Fruit fly (Drosophila melanogaster) whole organism, embryonic: Measurements from ENCODE around the gene Cdk5alpha.

Experiments used
- CG10147 ChIP-seq: fragments of 200-800 bp; sonication (Bioruptor generic); optimal IDR thresholded peaks from 2 replicates; lab custom pipeline; 2019; ENCODE audit warnings: missing biosample characterization, mild to moderate bottlenecking, missing genetic modification characterization, moderate library complexity
- CG10959 ChIP-seq: fragments of 200-800 bp; sonication (Bioruptor generic); IDR thresholded peaks from 2 replicates; pipeline ENCODE4 v1.3.6; 2022; ENCODE audit warnings: missing biosample characterization, missing genetic modification characterization
- CG11247 ChIP-seq: fragments of 200-800 bp; sonication (Bioruptor generic); IDR thresholded peaks from 2 replicates; pipeline ENCODE4 v1.3.6; 2022; ENCODE audit warnings: missing biosample characterization, missing genetic modification characterization
- CG11504 ChIP-seq: fragments of 200-800 bp; sonication (Bioruptor generic); optimal IDR thresholded peaks from 3 replicates; lab custom pipeline; 2019; ENCODE audit warnings: missing biosample characterization, mild to moderate bottlenecking, missing genetic modification characterization, moderate library complexity
- CG12299 ChIP-seq: fragments of 200-800 bp; sonication (Bioruptor generic); optimal IDR thresholded peaks from 2 replicates; lab custom pipeline; 2018; ENCODE audit warnings: missing biosample characterization, mild to moderate bottlenecking, missing genetic modification characterization
- CG13624 ChIP-seq: fragments of 200-800 bp; sonication (Bioruptor generic); optimal IDR thresholded peaks from 2 replicates; lab custom pipeline; 2016; ENCODE audit warnings: missing biosample characterization, missing genetic modification characterization
- CG13775 ChIP-seq: fragments of 200-800 bp; sonication (Bioruptor generic); optimal IDR thresholded peaks from 3 replicates; lab custom pipeline; 2017; ENCODE audit warnings: missing biosample characterization, mild to moderate bottlenecking, missing genetic modification characterization
- CG15073 ChIP-seq: fragments of 200-800 bp; sonication (Bioruptor generic); optimal IDR thresholded peaks from 2 replicates; lab custom pipeline; 2016; ENCODE audit warnings: missing biosample characterization, missing genetic modification characterization
- CG15601 ChIP-seq: fragments of 200-800 bp; sonication (Bioruptor generic); optimal IDR thresholded peaks from 3 replicates; lab custom pipeline; 2019; ENCODE audit warnings: missing biosample characterization, mild to moderate bottlenecking, missing genetic modification characterization, moderate library complexity
- CG15696 ChIP-seq: fragments of 200-800 bp; sonication (Bioruptor generic); optimal IDR thresholded peaks from 2 replicates; lab custom pipeline; 2019; ENCODE audit warnings: missing biosample characterization, mild to moderate bottlenecking, missing genetic modification characterization, moderate library complexity
- CG1647 ChIP-seq: fragments of 200-800 bp; sonication (Bioruptor generic); optimal IDR thresholded peaks from 3 replicates; lab custom pipeline; 2016; ENCODE audit warnings: missing biosample characterization, missing genetic modification characterization
- CG18599 ChIP-seq: fragments of 200-800 bp; sonication (Bioruptor generic); optimal IDR thresholded peaks from 3 replicates; lab custom pipeline; 2017; ENCODE audit warnings: missing biosample characterization, missing genetic modification characterization, mild to moderate bottlenecking, moderate library complexity, missing genetic modification reagents
- CG18619 ChIP-seq: fragments of 200-800 bp; sonication (Bioruptor generic); optimal IDR thresholded peaks from 3 replicates; lab custom pipeline; 2017; ENCODE audit warnings: missing biosample characterization, mild to moderate bottlenecking, missing genetic modification characterization
- CG3065 ChIP-seq: fragments of 200-800 bp; sonication (Bioruptor generic); optimal IDR thresholded peaks from 2 replicates; lab custom pipeline; 2016; ENCODE audit warnings: missing biosample characterization, missing genetic modification characterization
- CG32767 ChIP-seq: fragments of 200-800 bp; sonication (Bioruptor generic); IDR thresholded peaks from 2 replicates; pipeline ENCODE4 v1.3.6; 2022; ENCODE audit warnings: missing biosample characterization, missing genetic modification characterization
- CG33557 ChIP-seq: fragments of 200-800 bp; sonication (Bioruptor generic); optimal IDR thresholded peaks from 2 replicates; lab custom pipeline; 2019; ENCODE audit warnings: missing biosample characterization, mild to moderate bottlenecking, missing genetic modification characterization, moderate library complexity
- CG4360 ChIP-seq: fragments of 200-800 bp; sonication (Bioruptor generic); IDR thresholded peaks from 2 replicates; pipeline ENCODE4 v1.3.6; 2022; ENCODE audit warnings: missing biosample characterization, missing genetic modification characterization
- CG4707 ChIP-seq: fragments of 200-800 bp; sonication (Bioruptor generic); optimal IDR thresholded peaks from 2 replicates; lab custom pipeline; 2018; ENCODE audit warnings: missing biosample characterization, mild to moderate bottlenecking, missing genetic modification characterization, moderate library complexity
- CG4854 ChIP-seq: fragments of 200-800 bp; sonication (Bioruptor generic); optimal IDR thresholded peaks from 2 replicates; lab custom pipeline; 2016; ENCODE audit warnings: missing biosample characterization, missing genetic modification characterization, inconsistent platforms
- CG5180 ChIP-seq: fragments of 200-800 bp; sonication (Bioruptor generic); optimal IDR thresholded peaks from 3 replicates; lab custom pipeline; 2017; ENCODE audit warnings: missing biosample characterization, missing genetic modification characterization, mild to moderate bottlenecking, moderate library complexity, missing genetic modification reagents
- CG6813 ChIP-seq: fragments of 200-800 bp; sonication (Bioruptor generic); optimal IDR thresholded peaks from 2 replicates; lab custom pipeline; 2017; ENCODE audit warnings: missing biosample characterization, missing genetic modification characterization, mild to moderate bottlenecking, moderate library complexity, missing genetic modification reagents
- CG7372 ChIP-seq: fragments of 200-800 bp; sonication (Bioruptor generic); IDR thresholded peaks from 2 replicates; pipeline ENCODE4 v1.3.6; 2022; ENCODE audit warnings: missing biosample characterization, missing genetic modification characterization
- CG8089 ChIP-seq: fragments of 200-800 bp; sonication (Bioruptor generic); optimal IDR thresholded peaks from 3 replicates; lab custom pipeline; 2016; ENCODE audit warnings: missing biosample characterization, missing genetic modification characterization
- CG9727 ChIP-seq: fragments of 200-800 bp; sonication (Bioruptor generic); optimal IDR thresholded peaks from 3 replicates; lab custom pipeline; 2017; ENCODE audit warnings: missing biosample characterization, mild to moderate bottlenecking, missing genetic modification characterization
- CG9797 ChIP-seq: fragments of 200-800 bp; sonication (Bioruptor generic); optimal IDR thresholded peaks from 3 replicates; lab custom pipeline; 2018; ENCODE audit warnings: missing biosample characterization, mild to moderate bottlenecking, missing genetic modification characterization
- CkIIα-i1 ChIP-seq: fragments of 200-800 bp; sonication (Bioruptor generic); IDR thresholded peaks from 2 replicates; pipeline ENCODE4 v1.3.6; 2022; ENCODE audit warnings: missing biosample characterization, missing genetic modification characterization
- Ets65A ChIP-seq: fragments of 200-800 bp; sonication (Bioruptor generic); peaks from one replicate; lab custom pipeline; 2016; ENCODE audit warnings: missing biosample characterization, missing genetic modification characterization
- Fer3 ChIP-seq: fragments of 200-800 bp; sonication (Bioruptor generic); optimal IDR thresholded peaks from 2 replicates; lab custom pipeline; 2018; ENCODE audit warnings: missing biosample characterization, mild to moderate bottlenecking, missing genetic modification characterization, moderate library complexity
- H15 ChIP-seq: fragments of 200-800 bp; sonication (Bioruptor generic); IDR thresholded peaks from 3 replicates; pipeline ENCODE4 v1.3.6; 2022; ENCODE audit warnings: missing biosample characterization, missing genetic modification characterization
- Hr3 ChIP-seq: fragments of 200-800 bp; sonication (Bioruptor generic); optimal IDR thresholded peaks from 3 replicates; lab custom pipeline; 2016; ENCODE audit warnings: missing biosample characterization, missing genetic modification characterization
- Mad ChIP-seq: fragments of 200-800 bp; sonication (Bioruptor generic); optimal IDR thresholded peaks from 2 replicates; lab custom pipeline; 2016; ENCODE audit warnings: missing biosample characterization, missing genetic modification characterization
- Nf-YA ChIP-seq: fragments of 200-800 bp; sonication (Bioruptor generic); IDR thresholded peaks from 2 replicates; pipeline ENCODE4 v1.3.6; 2022; ENCODE audit warnings: missing biosample characterization, missing genetic modification characterization
- Nf-YB ChIP-seq: fragments of 200-800 bp; sonication (Bioruptor generic); optimal IDR thresholded peaks from 3 replicates; lab custom pipeline; 2019; ENCODE audit warnings: missing biosample characterization, mild to moderate bottlenecking, missing genetic modification characterization, moderate library complexity
- Opbp ChIP-seq: fragments of 200-800 bp; sonication (Bioruptor generic); IDR thresholded peaks from 3 replicates; pipeline ENCODE4 v1.3.6; 2022; ENCODE audit warnings: missing biosample characterization, missing genetic modification characterization; ENCODE audit not compliant: partially characterized antibody
- Ptx1 ChIP-seq: fragments of 200-800 bp; sonication (Bioruptor generic); IDR thresholded peaks from 2 replicates; pipeline ENCODE4 v1.3.6; 2022; ENCODE audit warnings: missing biosample characterization, missing genetic modification characterization
- Six4 ChIP-seq: fragments of 200-800 bp; sonication (Bioruptor generic); optimal IDR thresholded peaks from 2 replicates; lab custom pipeline; 2016; ENCODE audit warnings: missing biosample characterization, missing genetic modification characterization
- Taf1 ChIP-seq: fragments of 200-800 bp; sonication (Bioruptor generic); IDR thresholded peaks from 2 replicates; pipeline ENCODE4 v1.3.6; 2022; ENCODE audit warnings: missing biosample characterization, missing genetic modification characterization
- Vsx1 ChIP-seq: fragments of 200-800 bp; sonication (Bioruptor generic); optimal IDR thresholded peaks from 2 replicates; lab custom pipeline; 2017; ENCODE audit warnings: missing biosample characterization, mild to moderate bottlenecking, missing genetic modification characterization, missing genetic modification reagents
- bowl ChIP-seq: fragments of 200-800 bp; sonication (Bioruptor generic); IDR thresholded peaks from 2 replicates; pipeline ENCODE4 v1.3.6; 2022; ENCODE audit warnings: missing biosample characterization, missing genetic modification characterization
- dpn ChIP-seq, 2 experiments: fragments of 200-800 bp; sonication (Bioruptor generic); optimal IDR thresholded peaks; 3 replicates each; lab custom pipeline; 2016; ENCODE audit warnings: missing biosample characterization in 2 of 2, missing genetic modification characterization in 2 of 2
- emc ChIP-seq: fragments of 200-800 bp; sonication (Bioruptor generic); optimal IDR thresholded peaks from 2 replicates; lab custom pipeline; 2016; ENCODE audit warnings: missing biosample characterization, missing genetic modification characterization
- lab ChIP-seq: fragments of 200-800 bp; sonication (Bioruptor generic); optimal IDR thresholded peaks from 3 replicates; lab custom pipeline; 2017; ENCODE audit warnings: missing biosample characterization, missing genetic modification characterization, mild to moderate bottlenecking, moderate library complexity, missing genetic modification reagents
- lbe ChIP-seq: fragments of 200-800 bp; sonication (Bioruptor generic); optimal IDR thresholded peaks from 2 replicates; lab custom pipeline; 2016; ENCODE audit warnings: missing biosample characterization, mild to moderate bottlenecking, missing genetic modification characterization
- nau ChIP-seq: fragments of 200-800 bp; sonication (Bioruptor generic); optimal IDR thresholded peaks from 3 replicates; lab custom pipeline; 2017; ENCODE audit warnings: missing biosample characterization, mild to moderate bottlenecking, missing genetic modification characterization, missing genetic modification reagents
- pb ChIP-seq: fragments of 200-800 bp; sonication (Bioruptor generic); optimal IDR thresholded peaks from 3 replicates; lab custom pipeline; 2016; ENCODE audit warnings: missing biosample characterization, missing genetic modification characterization
- peb ChIP-seq: fragments of 200-800 bp; sonication (Bioruptor generic); IDR thresholded peaks from 2 replicates; pipeline ENCODE4 v1.3.6; 2022; ENCODE audit warnings: missing biosample characterization, missing genetic modification characterization
- sc ChIP-seq, 3 experiments: fragments of >200 bp in 2 of 3; fragments of 200-800 bp in 1 of 3; sonication (Bioruptor generic) in 1 of 3; optimal IDR thresholded peaks; 2 replicates in 2 of 3; 3 replicates in 1 of 3; lab custom pipeline; 2017; ENCODE audit warnings: mild to moderate bottlenecking in 1 of 3, missing biosample characterization in 1 of 3, missing genetic modification characterization in 1 of 3, missing genetic modification reagents in 1 of 3
- vfl ChIP-seq: fragments of 200-800 bp; sonication (Bioruptor generic); optimal IDR thresholded peaks from 2 replicates; lab custom pipeline; 2016; ENCODE audit warnings: missing biosample characterization, missing genetic modification characterization
- wdn ChIP-seq: fragments of 200-800 bp; sonication (Bioruptor generic); IDR thresholded peaks from 2 replicates; pipeline ENCODE4 v1.3.6; 2022; ENCODE audit warnings: missing biosample characterization, missing genetic modification characterization
- zfh1 ChIP-seq: fragments of 200-800 bp; sonication (Bioruptor generic); IDR thresholded peaks from 3 replicates; pipeline ENCODE4 v1.3.6; 2022; ENCODE audit warnings: missing biosample characterization, missing genetic modification characterization

The Cdk5alpha gene

DNA sequence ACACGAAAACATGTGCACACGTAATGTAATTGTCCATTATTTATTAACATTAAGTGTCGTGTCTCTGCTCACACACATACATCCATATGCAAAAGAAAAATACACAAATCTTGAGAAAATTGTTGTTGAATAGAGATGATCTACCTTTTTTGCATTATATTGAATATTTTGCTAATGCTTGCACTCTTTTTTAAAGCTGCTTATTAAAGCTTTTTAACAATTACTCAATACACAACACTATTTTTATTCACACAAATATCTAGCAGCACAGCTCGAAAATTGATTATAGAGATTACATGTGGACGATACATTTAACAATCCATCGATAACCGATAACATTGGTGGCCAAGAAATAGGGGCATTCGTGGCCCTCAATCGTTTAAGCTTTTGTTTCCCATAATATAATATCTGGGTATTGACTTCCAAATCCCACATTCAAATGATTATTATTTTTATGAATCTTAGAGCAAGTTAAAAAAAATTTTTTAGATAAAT is 18.6 kb downstream of the Cdk5alpha start, which contains the start of gene Ufd4 (continued):
- TF ChIP-seq sc (optimal IDR thresholded peaks at IDR 0.05; lab: Kevin White, UChicago) (no peak), sc (GFP tag; optimal IDR thresholded peaks at IDR 0.05; lab: Kevin White, UChicago) (no peak), dpn (GFP tag; optimal IDR thresholded peaks at IDR 0.05; lab: Kevin White, UChicago) (peak; percentile 66 to 76), CG15601 (tag; lab: Kevin White, UChicago) (no peak), CG18619 (GFP tag; lab: Kevin White, UChicago) (peak; percentile 19), Nf-YB (GFP tag; lab: Kevin White, UChicago) (peak; percentile 51), CG1647 (GFP tag; lab: Kevin White, UChicago) (peak; percentile 56), CG18599 (GFP tag; lab: Kevin White, UChicago) (no peak), CG3065 (GFP tag; lab: Kevin White, UChicago) (no peak), Six4 (GFP tag; lab: Kevin White, UChicago) (peak; percentile 29), nau (GFP tag; lab: Kevin White, UChicago) (no peak), CG6813 (GFP tag; lab: Kevin White, UChicago) (no peak), wdn (GFP tag; lab: Robert Waterston, UW) (0 out of 2 replicates have a peak, but pooled peaks have one; percentile 41), Ptx1 (GFP tag; lab: Robert Waterston, UW) (no peak), Opbp (no peak; the same call in 2 of the 3 replicates), CG7372 (GFP tag; lab: Robert Waterston, UW) (no peak), Taf1 (GFP tag; lab: Robert Waterston, UW) (no peak), CkIIα-i1 (GFP tag; lab: Robert Waterston, UW) (no peak), lbe (GFP tag; lab: Kevin White, UChicago) (no peak), Hr3 (GFP tag; lab: Kevin White, UChicago) (peak; percentile 30), Fer3 (tag; lab: Kevin White, UChicago) (no peak), CG11247 (GFP tag; lab: Robert Waterston, UW) (no peak), CG11504 (tag; lab: Kevin White, UChicago) (no peak), peb (GFP tag; lab: Robert Waterston, UW) (no peak), CG33557 (GFP tag; lab: Kevin White, UChicago) (no peak), H15 (GFP tag; lab: Robert Waterston, UW) (no peak), zfh1 (peak; percentile 75; the same call in 2 of the 3 replicates), CG15696 (peak; percentile 65), CG10147 (GFP tag; lab: Kevin White, UChicago) (no peak), CG15073 (GFP tag; lab: Kevin White, UChicago) (no peak), CG4707 (GFP tag; lab: Kevin White, UChicago) (no peak), CG5180 (GFP tag; lab: Kevin White, UChicago) (no peak), bowl (no peak), CG9797 (GFP tag; lab: Kevin White, UChicago) (no peak), Nf-YA (GFP tag; lab: Robert Waterston, UW) (peak; percentile 44; the same call in 1 of the 2 replicates), emc (GFP tag; lab: Kevin White, UChicago) (peak; percentile 5), CG10959 (GFP tag; lab: Robert Waterston, UW) (no peak), CG4360 (GFP tag; lab: Robert Waterston, UW) (peak; percentile 52; the same call in 1 of the 2 replicates), Ets65A (GFP tag; lab: Kevin White, UChicago) (no peak), CG4854 (GFP tag; lab: Kevin White, UChicago) (peak; percentile 35), Mad (GFP tag; lab: Kevin White, UChicago) (peak; percentile 13), pb (no peak), lab (GFP tag; lab: Kevin White, UChicago) (no peak), vfl (peak; percentile 46), CG32767 (GFP tag; lab: Robert Waterston, UW) (peak; percentile 50; the same call in 1 of the 2 replicates), CG13624 (GFP tag; lab: Kevin White, UChicago) (peak; percentile 66), CG12299 (tag; lab: Kevin White, UChicago) (no peak), Vsx1 (GFP tag; lab: Kevin White, UChicago) (no peak), CG8089 (GFP tag; lab: Kevin White, UChicago) (peak; percentile 14), CG13775 (GFP tag; lab: Kevin White, UChicago) (peak; percentile 34), CG9727 (GFP tag; lab: Kevin White, UChicago) (no peak)
